Fruit fly (Drosophila melanogaster) whole organism, prepupa: ENCODE measurements around the gene CG10405.
A peak's percentile ranks its signal among the peaks of the same experiment; 100 is the strongest.

Experiments used
- Blimp-1 ChIP-seq: fragments of 200-800 bp; sonication (Bioruptor generic); optimal IDR thresholded peaks from 3 replicates; lab custom pipeline; 2017; ENCODE audit warnings: missing biosample characterization, missing genetic modification characterization, mild to moderate bottlenecking, moderate library complexity, missing genetic modification reagents
- CG10631 ChIP-seq: fragments of 200-800 bp; sonication (Bioruptor generic); optimal IDR thresholded peaks from 2 replicates; lab custom pipeline; 2016; ENCODE audit warnings: missing biosample characterization, missing genetic modification characterization
- CG10669 ChIP-seq: fragments of 200-800 bp; sonication (Bioruptor generic); optimal IDR thresholded peaks from 3 replicates; lab custom pipeline; 2018; ENCODE audit warnings: missing biosample characterization, mild to moderate bottlenecking, missing genetic modification characterization, moderate library complexity
- CG11294 ChIP-seq: fragments of 200-800 bp; sonication (Bioruptor generic); IDR thresholded peaks from 2 replicates; pipeline ENCODE4 v1.3.6; 2022; ENCODE audit warnings: missing biosample characterization, missing genetic modification characterization
- CG11762 ChIP-seq: fragments of 200-800 bp; sonication (Bioruptor generic); optimal IDR thresholded peaks from 3 replicates; lab custom pipeline; 2016; ENCODE audit warnings: missing biosample characterization, missing genetic modification characterization; ENCODE audit not compliant: insufficient read depth
- CG15336 ChIP-seq: fragments of 200-800 bp; sonication (Bioruptor generic); IDR thresholded peaks from 2 replicates; pipeline ENCODE4 v1.3.6; 2022; ENCODE audit warnings: missing biosample characterization, missing genetic modification characterization
- CG3032 ChIP-seq: fragments of 200-800 bp; optimal IDR thresholded peaks from 2 replicates; lab custom pipeline; 2019; ENCODE audit warnings: missing biosample characterization, mild to moderate bottlenecking, missing genetic modification characterization, moderate library complexity
- CG31627 ChIP-seq: fragments of 200-800 bp; sonication (Bioruptor generic); optimal IDR thresholded peaks from 3 replicates; lab custom pipeline; 2016; ENCODE audit warnings: missing biosample characterization, missing genetic modification characterization
- CG32006 ChIP-seq: fragments of 200-800 bp; sonication (Bioruptor generic); optimal IDR thresholded peaks from 3 replicates; lab custom pipeline; 2017; ENCODE audit warnings: missing biosample characterization, mild to moderate bottlenecking, missing genetic modification characterization
- CG3919 ChIP-seq: fragments of 200-800 bp; sonication (Bioruptor generic); optimal IDR thresholded peaks from 3 replicates; lab custom pipeline; 2016; ENCODE audit warnings: missing biosample characterization, missing genetic modification characterization
- CG6163 ChIP-seq: fragments of 200-800 bp; sonication (Bioruptor generic); IDR thresholded peaks from 3 replicates; pipeline ENCODE4 v1.3.6; 2022; ENCODE audit warnings: missing biosample characterization, missing genetic modification characterization
- CG6276 ChIP-seq: fragments of 200-800 bp; sonication (Bioruptor generic); optimal IDR thresholded peaks from 2 replicates; lab custom pipeline; 2017; ENCODE audit warnings: missing biosample characterization, mild to moderate bottlenecking, missing genetic modification characterization
- CG6792 ChIP-seq: fragments of 200-800 bp; sonication (Bioruptor generic); optimal IDR thresholded peaks from 3 replicates; lab custom pipeline; 2016; ENCODE audit warnings: missing biosample characterization, missing genetic modification characterization
- CG6808 ChIP-seq: fragments of 200-800 bp; sonication (Bioruptor generic); optimal IDR thresholded peaks from 3 replicates; lab custom pipeline; 2017; ENCODE audit warnings: missing biosample characterization, missing genetic modification characterization, mild to moderate bottlenecking, moderate library complexity, missing genetic modification reagents
- CG7368 ChIP-seq: fragments of 200-800 bp; sonication (Bioruptor generic); optimal IDR thresholded peaks from 3 replicates; lab custom pipeline; 2016; ENCODE audit warnings: missing biosample characterization, missing genetic modification characterization
- CG8119 ChIP-seq: fragments of 200-800 bp; sonication (Bioruptor generic); IDR thresholded peaks from 3 replicates; pipeline ENCODE4 v1.3.6; 2022; ENCODE audit warnings: missing biosample characterization, missing genetic modification characterization
- CG8319 ChIP-seq: fragments of 200-800 bp; sonication (Bioruptor generic); optimal IDR thresholded peaks from 3 replicates; lab custom pipeline; 2016; ENCODE audit warnings: missing biosample characterization, missing genetic modification characterization
- CG8632 ChIP-seq: fragments of 200-800 bp; sonication (Bioruptor generic); optimal IDR thresholded peaks from 3 replicates; lab custom pipeline; 2016; ENCODE audit warnings: missing biosample characterization, missing genetic modification characterization
- Eip78C ChIP-seq: fragments of 200-800 bp; sonication (Bioruptor generic); peaks from one replicate; lab custom pipeline; 2016; ENCODE audit warnings: missing biosample characterization, missing genetic modification characterization
- Ets21C ChIP-seq: fragments of 200-800 bp; sonication (Bioruptor generic); optimal IDR thresholded peaks from 3 replicates; lab custom pipeline; 2016; ENCODE audit warnings: missing biosample characterization, missing genetic modification characterization
- Hr38 ChIP-seq: sonication (Bioruptor generic); optimal IDR thresholded peaks from 2 replicates; lab custom pipeline; 2016; ENCODE audit warnings: missing biosample characterization, missing genetic modification characterization
- Hr4 ChIP-seq: fragments of 200-800 bp; sonication (Bioruptor generic); optimal IDR thresholded peaks from 3 replicates; lab custom pipeline; 2016; ENCODE audit warnings: missing biosample characterization, missing genetic modification characterization
- Lpt ChIP-seq: fragments of 200-800 bp; sonication (Bioruptor generic); optimal IDR thresholded peaks from 3 replicates; lab custom pipeline; 2016; ENCODE audit warnings: missing biosample characterization, missing genetic modification characterization
- OdsH ChIP-seq: fragments of 200-800 bp; sonication (Bioruptor generic); optimal IDR thresholded peaks from 3 replicates; lab custom pipeline; 2016; ENCODE audit warnings: missing biosample characterization, missing genetic modification characterization
- Sox102F ChIP-seq: fragments of 200-800 bp; sonication (Bioruptor generic); optimal IDR thresholded peaks from 2 replicates; lab custom pipeline; 2016; ENCODE audit warnings: missing biosample characterization, mild to moderate bottlenecking, missing genetic modification characterization
- achi ChIP-seq: fragments of 200-800 bp; sonication (Bioruptor generic); optimal IDR thresholded peaks from 3 replicates; lab custom pipeline; 2016; ENCODE audit warnings: missing biosample characterization, missing genetic modification characterization
- cyc ChIP-seq: fragments of 200-800 bp; sonication (Bioruptor generic); optimal IDR thresholded peaks from 3 replicates; lab custom pipeline; 2016; ENCODE audit warnings: missing biosample characterization, missing genetic modification characterization
- dsx ChIP-seq: fragments of 200-800 bp; optimal IDR thresholded peaks from 3 replicates; lab custom pipeline; 2019; ENCODE audit warnings: missing biosample characterization, mild to moderate bottlenecking, missing genetic modification characterization, moderate library complexity; ENCODE audit not compliant: poor library complexity, severe bottlenecking
- eg ChIP-seq: fragments of 200-800 bp; sonication (Bioruptor generic); IDR thresholded peaks from 3 replicates; pipeline ENCODE4 v1.3.6; 2022; ENCODE audit warnings: missing biosample characterization, missing genetic modification characterization
- esn ChIP-seq: fragments of 200-800 bp; sonication (Bioruptor generic); optimal IDR thresholded peaks from 2 replicates; lab custom pipeline; 2016; ENCODE audit warnings: missing biosample characterization, mild to moderate bottlenecking, missing genetic modification characterization, moderate library complexity
- fd85E ChIP-seq: fragments of 200-800 bp; sonication (Bioruptor generic); optimal IDR thresholded peaks from 3 replicates; lab custom pipeline; 2016; ENCODE audit warnings: missing biosample characterization, missing genetic modification characterization
- net ChIP-seq: fragments of 200-800 bp; sonication (Bioruptor generic); optimal IDR thresholded peaks from 3 replicates; lab custom pipeline; 2016; ENCODE audit warnings: missing biosample characterization, missing genetic modification characterization
- salr ChIP-seq, 2 experiments: fragments of 200-800 bp; sonication (Bioruptor generic); optimal IDR thresholded peaks; 3 replicates each; lab custom pipeline; 2016 to 2018; ENCODE audit warnings: missing biosample characterization in 2 of 2, missing genetic modification characterization in 2 of 2, mild to moderate bottlenecking in 1 of 2
- spab ChIP-seq: fragments of 200-800 bp; sonication (Bioruptor generic); optimal IDR thresholded peaks from 2 replicates; lab custom pipeline; 2017; ENCODE audit warnings: missing biosample characterization, mild to moderate bottlenecking, missing genetic modification characterization, missing genetic modification reagents
- topi ChIP-seq: fragments of 200-800 bp; sonication (Bioruptor generic); optimal IDR thresholded peaks from 3 replicates; lab custom pipeline; 2016; ENCODE audit warnings: missing biosample characterization, missing genetic modification characterization
- vri ChIP-seq: fragments of 200-800 bp; sonication (Bioruptor generic); optimal IDR thresholded peaks from 3 replicates; lab custom pipeline; 2016; ENCODE audit warnings: missing biosample characterization, mild to moderate bottlenecking, missing genetic modification characterization

The CG10405 gene

DNA sequence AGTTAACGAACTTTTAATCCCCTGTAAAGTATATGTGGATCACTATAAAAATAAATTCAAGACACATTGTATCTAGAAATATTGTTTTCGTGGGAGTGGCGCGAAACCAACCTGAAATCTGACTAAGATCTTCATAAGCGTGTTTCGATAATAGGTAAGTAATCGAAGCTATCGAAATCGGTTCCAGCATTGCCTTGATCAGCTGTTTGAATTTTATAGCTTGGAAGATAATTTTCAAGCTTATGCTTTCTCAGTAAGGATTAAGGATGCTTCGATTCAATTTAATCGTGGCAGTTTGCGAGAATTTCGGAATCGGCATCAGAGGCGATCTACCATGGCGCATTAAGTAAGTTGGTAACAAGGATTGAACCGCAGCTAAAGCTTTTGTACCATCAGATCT, 26.7 kb downstream of the CG10405 start, which contains the start of gene Dhfr:
Gene Dhfr (plus strand): TSS at position 173 of the 400 bp plus-strand sequence.
- TF ChIP-seq Eip78C (GFP tag; lab: Kevin White, UChicago) (peak; percentile 12), Hr38 (GFP tag; lab: Kevin White, UChicago) (no peak)

- no peak for TF ChIP-seq topi (GFP tag; lab: Kevin White, UChicago)
- peak; percentile 36 for TF ChIP-seq esn (GFP tag; lab: Kevin White, UChicago)
- peak; percentile 3 for TF ChIP-seq Eip78C (GFP tag; lab: Kevin White, UChicago)
Measured at dm6 chr3R:16482276-16482675, 28.0 kb downstream of the CG10405 start, which contains the start of gene Sdhaf3. Gene Sdhaf3, minus strand, starts transcription at chr3R:16482452.

- TF ChIP-seq Eip78C (GFP tag; lab: Kevin White, UChicago) (peak; percentile 25), OdsH (GFP tag; lab: Kevin White, UChicago) (no peak), spab (GFP tag; lab: Kevin White, UChicago) (no peak), CG15336 (no peak), Ets21C (GFP tag; lab: Kevin White, UChicago) (no peak), CG11294 (GFP tag; lab: Robert Waterston, UW) (no peak), CG8632 (GFP tag; lab: Kevin White, UChicago) (no peak)
Measured at dm6 chr3R:16483877-16484417, 29.7 kb downstream of the CG10405 start, which contains the start of gene Der-2. Gene Der-2, minus strand, starts transcription at chr3R:16484223.

- TF ChIP-seq CG3032: no peak
- peak; percentile 50; the same call in 1 of the 3 replicates for TF ChIP-seq eg (GFP tag; lab: Robert Waterston, UW)
- peak; percentile 45 for TF ChIP-seq CG6276 (GFP tag; lab: Kevin White, UChicago)
- no peak for TF ChIP-seq CG3919 (GFP tag; lab: Kevin White, UChicago)
- TF ChIP-seq CG8632 (GFP tag; lab: Kevin White, UChicago): no peak
- TF ChIP-seq Eip78C (GFP tag; lab: Kevin White, UChicago): peak; percentile 71
- TF ChIP-seq dsx (GFP tag; lab: Kevin White, UChicago): no peak
- no peak for TF ChIP-seq fd85E (GFP tag; lab: Kevin White, UChicago)
- peak in 1 of 2 experiments; percentile 36 for TF ChIP-seq salr (GFP tag; optimal IDR thresholded peaks at IDR 0.05; lab: Kevin White, UChicago)
- no peak for TF ChIP-seq CG11294 (GFP tag; lab: Robert Waterston, UW)
- TF ChIP-seq Blimp-1: no peak
- TF ChIP-seq Sox102F (GFP tag; lab: Kevin White, UChicago): no peak
- TF ChIP-seq CG6792: no peak
- TF ChIP-seq CG7368 (GFP tag; lab: Kevin White, UChicago): no peak
- TF ChIP-seq Lpt (GFP tag; lab: Kevin White, UChicago): peak; percentile 28
- TF ChIP-seq CG8319: no peak
- no peak for TF ChIP-seq CG11762
- TF ChIP-seq net (GFP tag; lab: Kevin White, UChicago): no peak
- TF ChIP-seq CG32006 (GFP tag; lab: Kevin White, UChicago): peak; percentile 72
- TF ChIP-seq Hr4 (GFP tag; lab: Kevin White, UChicago): no peak
- no peak for TF ChIP-seq cyc (GFP tag; lab: Kevin White, UChicago)
- no peak for TF ChIP-seq CG10669
- TF ChIP-seq CG6163 (GFP tag; lab: Robert Waterston, UW): peak; percentile 30; the same call in 1 of the 3 replicates
- TF ChIP-seq CG31627: no peak
- TF ChIP-seq CG8119 (GFP tag; lab: Robert Waterston, UW): peak; percentile 67
- peak; percentile 24 for TF ChIP-seq achi (GFP tag; lab: Kevin White, UChicago)
- TF ChIP-seq OdsH (GFP tag; lab: Kevin White, UChicago): no peak
- no peak for TF ChIP-seq CG10631
- peak; percentile 66 for TF ChIP-seq CG15336
- TF ChIP-seq CG6808: no peak
- no peak for TF ChIP-seq vri (GFP tag; lab: Kevin White, UChicago)
- TF ChIP-seq, all 60 proteins: peak for 10
Measured at dm6 chr3R:16485487-16486233, 31.4 kb downstream of the CG10405 start.
